Fruit fly (Drosophila melanogaster) whole organism, embryonic: Measurements from ENCODE around the gene Alh.

Experiments used
- ATbp ChIP-seq: fragments of 200-800 bp; sonication (Bioruptor generic); optimal IDR thresholded peaks from 2 replicates; lab custom pipeline; 2017; ENCODE audit warnings: missing biosample characterization, mild to moderate bottlenecking, missing genetic modification characterization, missing genetic modification reagents
- Awh ChIP-seq: fragments of 200-800 bp; sonication (Bioruptor generic); IDR thresholded peaks from 2 replicates; pipeline ENCODE4, ENCODE4 v1.3.6; 2022; ENCODE audit warnings: missing biosample characterization, missing genetic modification characterization
- CG10267 ChIP-seq: fragments of 200-800 bp; sonication (Bioruptor generic); optimal IDR thresholded peaks from 2 replicates; lab custom pipeline; 2018; ENCODE audit warnings: missing biosample characterization, mild to moderate bottlenecking, missing genetic modification characterization, moderate library complexity
- CG12391 ChIP-seq: fragments of 200-800 bp; sonication (Bioruptor generic); optimal IDR thresholded peaks from 3 replicates; lab custom pipeline; 2018; ENCODE audit warnings: missing biosample characterization, mild to moderate bottlenecking, missing genetic modification characterization, moderate library complexity
- CG15514 ChIP-seq: fragments of 200-800 bp; sonication (Bioruptor generic); optimal IDR thresholded peaks from 3 replicates; lab custom pipeline; 2017; ENCODE audit warnings: missing biosample characterization, missing genetic modification characterization, mild to moderate bottlenecking, moderate library complexity, missing genetic modification reagents
- CG15601 ChIP-seq: fragments of 200-800 bp; sonication (Bioruptor generic); optimal IDR thresholded peaks from 3 replicates; lab custom pipeline; 2019; ENCODE audit warnings: missing biosample characterization, mild to moderate bottlenecking, missing genetic modification characterization, moderate library complexity
- CG2875 ChIP-seq: fragments of 200-800 bp; sonication (Bioruptor generic); optimal IDR thresholded peaks from 2 replicates; lab custom pipeline; 2017; ENCODE audit warnings: missing biosample characterization, mild to moderate bottlenecking, missing genetic modification characterization, missing genetic modification reagents
- CG33213 ChIP-seq: fragments of 200-800 bp; sonication (Bioruptor generic); optimal IDR thresholded peaks from 3 replicates; lab custom pipeline; 2016; ENCODE audit warnings: missing biosample characterization, missing genetic modification characterization
- CTCF ChIP-seq: fragments of 200-800 bp; sonication (Bioruptor generic); optimal IDR thresholded peaks from 2 replicates; lab custom pipeline; 2017; ENCODE audit warnings: missing biosample characterization, mild to moderate bottlenecking, missing genetic modification characterization, moderate library complexity
- Chrac-16 ChIP-seq: fragments of 200-800 bp; sonication (Bioruptor generic); optimal IDR thresholded peaks from 3 replicates; lab custom pipeline; 2016; ENCODE audit warnings: missing biosample characterization, missing genetic modification characterization
- Eip74EF ChIP-seq, 2 experiments: fragments of 200-800 bp in 1 of 2; fragments of >200 bp in 1 of 2; sonication (Bioruptor generic) in 1 of 2; optimal IDR thresholded peaks; 2 replicates each; lab custom pipeline; 2017 to 2019; ENCODE audit warnings: missing biosample characterization in 2 of 2, missing genetic modification characterization in 2 of 2, mild to moderate bottlenecking in 1 of 2, moderate library complexity in 1 of 2
- Ets65A ChIP-seq: fragments of 200-800 bp; sonication (Bioruptor generic); peaks from one replicate; lab custom pipeline; 2016; ENCODE audit warnings: missing biosample characterization, missing genetic modification characterization
- HmgD ChIP-seq: fragments of 200-800 bp; sonication (Bioruptor generic); optimal IDR thresholded peaks from 3 replicates; lab custom pipeline; 2016; ENCODE audit warnings: missing biosample characterization, missing genetic modification characterization
- Hmr ChIP-seq: fragments of 200-800 bp; sonication (Bioruptor generic); optimal IDR thresholded peaks from 3 replicates; lab custom pipeline; 2017; ENCODE audit warnings: mild to moderate bottlenecking, missing biosample characterization, missing genetic modification reagents, missing genetic modification characterization
- Hr39 ChIP-seq: fragments of >200 bp; optimal IDR thresholded peaks from 2 replicates; lab custom pipeline; 2017
- Jarid2 ChIP-seq: fragments of 200-800 bp; sonication (Bioruptor generic); optimal IDR thresholded peaks from 3 replicates; lab custom pipeline; 2017; ENCODE audit warnings: mild to moderate bottlenecking, missing biosample characterization, missing genetic modification reagents, missing genetic modification characterization
- MESR4 ChIP-seq: fragments of 200-800 bp; sonication (Bioruptor generic); optimal IDR thresholded peaks from 2 replicates; lab custom pipeline; 2018; ENCODE audit warnings: missing biosample characterization, mild to moderate bottlenecking, missing genetic modification characterization, moderate library complexity
- Med ChIP-seq: fragments of 200-800 bp; sonication (Bioruptor generic); peaks from one replicate; lab custom pipeline; 2016; ENCODE audit warnings: missing biosample characterization, missing genetic modification characterization, mild to moderate bottlenecking, inconsistent platforms, moderate library complexity
- Mrtf ChIP-seq: fragments of 200-800 bp; sonication (Bioruptor generic); IDR thresholded peaks from 3 replicates; pipeline ENCODE4 v1.3.6; 2022; ENCODE audit warnings: missing biosample characterization, missing genetic modification characterization
- Nf-YC ChIP-seq: fragments of 200-800 bp; optimal IDR thresholded peaks from 3 replicates; lab custom pipeline; 2019; ENCODE audit warnings: missing biosample characterization, mild to moderate bottlenecking, missing genetic modification characterization, moderate library complexity
- Optix ChIP-seq: fragments of 200-800 bp; sonication (Bioruptor generic); IDR thresholded peaks from 3 replicates; pipeline ENCODE4 v1.3.6; 2022; ENCODE audit warnings: missing biosample characterization, missing genetic modification characterization
- Sin3A ChIP-seq: fragments of >200 bp; optimal IDR thresholded peaks from 2 replicates; lab custom pipeline; 2018
- Tbp ChIP-seq: fragments of >200 bp; optimal IDR thresholded peaks from 2 replicates; lab custom pipeline; 2018; ENCODE audit warnings: missing biosample characterization, missing genetic modification characterization
- ac ChIP-seq: fragments of 200-800 bp; sonication (Bioruptor generic); optimal IDR thresholded peaks from 3 replicates; lab custom pipeline; 2017; ENCODE audit warnings: missing biosample characterization, mild to moderate bottlenecking, missing genetic modification characterization
- bsh ChIP-seq, 2 experiments: fragments of 200-800 bp; sonication (Bioruptor generic); optimal IDR thresholded peaks; 2 replicates each; lab custom pipeline; 2017 to 2018; ENCODE audit warnings: mild to moderate bottlenecking in 2 of 2, missing biosample characterization in 2 of 2, missing genetic modification characterization in 2 of 2, moderate library complexity in 1 of 2
- cas ChIP-seq: fragments of 200-800 bp; sonication (Bioruptor generic); IDR thresholded peaks from 2 replicates; pipeline ENCODE4 v1.3.6; 2022; ENCODE audit warnings: missing biosample characterization, missing genetic modification characterization
- crol ChIP-seq: fragments of 200-800 bp; sonication (Bioruptor generic); IDR thresholded peaks from 2 replicates; pipeline ENCODE4 v1.3.6; 2022; ENCODE audit warnings: missing biosample characterization, missing genetic modification characterization
- dpn ChIP-seq, 2 experiments: fragments of 200-800 bp; sonication (Bioruptor generic); optimal IDR thresholded peaks; 3 replicates each; lab custom pipeline; 2016; ENCODE audit warnings: missing biosample characterization in 2 of 2, missing genetic modification characterization in 2 of 2
- ewg ChIP-seq: fragments of 200-800 bp; sonication (Bioruptor generic); optimal IDR thresholded peaks from 3 replicates; lab custom pipeline; 2017; ENCODE audit warnings: mild to moderate bottlenecking, missing biosample characterization, missing genetic modification reagents, missing genetic modification characterization
- fd64A ChIP-seq: fragments of 200-800 bp; sonication (Bioruptor generic); optimal IDR thresholded peaks from 3 replicates; lab custom pipeline; 2018; ENCODE audit warnings: missing biosample characterization, mild to moderate bottlenecking, missing genetic modification characterization
- hkb ChIP-seq, 2 experiments: fragments of 200-800 bp in 1 of 2; fragments of >200 bp in 1 of 2; sonication (Bioruptor generic) in 1 of 2; IDR thresholded peaks in 1 of 2; optimal IDR thresholded peaks in 1 of 2; 2 replicates each; pipeline versions ENCODE4 v1.3.6 to Lab custom; 2017 to 2022; ENCODE audit warnings: missing biosample characterization in 1 of 2, missing genetic modification characterization in 1 of 2
- kah ChIP-seq: fragments of 200-800 bp; sonication (Bioruptor generic); optimal IDR thresholded peaks from 2 replicates; lab custom pipeline; 2018; ENCODE audit warnings: missing biosample characterization, mild to moderate bottlenecking, missing genetic modification characterization
- nmo ChIP-seq: fragments of 200-800 bp; sonication (Bioruptor generic); optimal IDR thresholded peaks from 2 replicates; lab custom pipeline; 2018; ENCODE audit warnings: missing biosample characterization, mild to moderate bottlenecking, missing genetic modification characterization, moderate library complexity
- onecut ChIP-seq: fragments of 200-800 bp; sonication (Bioruptor generic); IDR thresholded peaks from 2 replicates; pipeline ENCODE4 v1.3.6; 2022; ENCODE audit warnings: missing biosample characterization, missing genetic modification characterization
- pho ChIP-seq: fragments of 200-800 bp; sonication (Bioruptor generic); optimal IDR thresholded peaks from 2 replicates; lab custom pipeline; 2016; ENCODE audit warnings: missing biosample characterization, missing genetic modification characterization
- phol ChIP-seq: fragments of 200-800 bp; sonication (Bioruptor generic); optimal IDR thresholded peaks from 3 replicates; lab custom pipeline; 2018; ENCODE audit warnings: missing biosample characterization, mild to moderate bottlenecking, missing genetic modification characterization, moderate library complexity
- pita ChIP-seq: fragments of 200-800 bp; sonication (Bioruptor generic); optimal IDR thresholded peaks from 2 replicates; lab custom pipeline; 2017; ENCODE audit warnings: missing biosample characterization, mild to moderate bottlenecking, missing genetic modification characterization
- sd ChIP-seq: fragments of 200-800 bp; sonication (Bioruptor generic); optimal IDR thresholded peaks from 3 replicates; lab custom pipeline; 2018; ENCODE audit warnings: missing biosample characterization, mild to moderate bottlenecking, missing genetic modification characterization, moderate library complexity
- stc ChIP-seq: fragments of 200-800 bp; sonication (Bioruptor generic); IDR thresholded peaks from 2 replicates; pipeline ENCODE4 v1.3.6; 2022; ENCODE audit warnings: missing biosample characterization, missing genetic modification characterization
- sug ChIP-seq: fragments of 200-800 bp; optimal IDR thresholded peaks from 2 replicates; lab custom pipeline; 2019; ENCODE audit warnings: missing biosample characterization, mild to moderate bottlenecking, missing genetic modification characterization, moderate library complexity
- zen ChIP-seq: fragments of 200-800 bp; sonication (Bioruptor generic); optimal IDR thresholded peaks from 3 replicates; lab custom pipeline; 2018; ENCODE audit warnings: missing biosample characterization, mild to moderate bottlenecking, missing genetic modification characterization, moderate library complexity

The Alh gene

DNA sequence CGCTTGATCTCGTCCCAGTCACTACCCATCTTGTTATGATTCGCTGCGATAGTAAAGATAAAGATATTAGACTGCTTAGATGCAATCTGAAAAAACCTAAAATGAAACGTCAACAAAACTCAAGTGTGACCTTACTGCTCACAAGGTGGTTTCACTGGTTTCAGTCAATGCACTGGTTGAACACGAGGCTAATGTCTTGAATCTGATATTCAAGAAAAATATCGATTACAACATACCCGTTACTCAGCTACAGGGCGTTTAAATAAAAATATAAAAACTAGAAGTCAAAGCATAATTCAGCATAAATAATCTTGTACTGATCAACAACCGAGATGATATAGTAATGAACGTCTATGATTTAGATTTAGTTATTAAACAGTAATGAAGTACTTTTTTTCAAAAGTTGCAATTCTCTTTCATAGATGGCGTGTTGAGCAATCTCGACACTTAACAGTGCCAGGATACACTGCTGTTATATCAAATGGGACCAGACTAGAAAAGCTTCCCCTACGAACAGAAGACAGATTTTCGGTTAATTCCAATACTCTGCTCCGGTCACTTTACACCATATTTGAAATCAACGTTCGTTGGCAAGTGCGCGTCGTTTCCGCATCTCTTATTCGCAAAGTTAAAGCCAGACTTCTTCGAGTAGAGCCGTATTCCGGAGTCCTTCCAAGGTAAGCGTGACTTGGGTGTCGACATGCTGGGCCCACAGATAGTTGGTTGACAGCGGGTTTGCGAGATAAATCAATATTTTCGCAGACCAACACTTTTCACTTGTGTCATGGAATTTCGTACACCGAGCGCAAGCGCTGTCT is 49.5 kb downstream of the Alh start, which contains the start of the genes Ufl1 and CG1943 (continued):
- peak; percentile 56 for TF ChIP-seq HmgD (GFP tag; lab: Kevin White, UChicago)
- TF ChIP-seq ac (GFP tag; lab: Kevin White, UChicago) = peak; percentile 38
- TF ChIP-seq Chrac-16 (GFP tag; lab: Kevin White, UChicago) = no peak
- TF ChIP-seq CG10267 (tag; lab: Kevin White, UChicago) = peak; percentile 71
- TF ChIP-seq hkb (optimal IDR thresholded peaks at IDR 0.05; lab: Kevin White, UChicago) = peak; percentile 49
- TF ChIP-seq hkb (GFP tag; IDR thresholded peaks at IDR 0.05; lab: Robert Waterston, UW) = no peak
- TF ChIP-seq Eip74EF (GFP tag; optimal IDR thresholded peaks at IDR 0.05; lab: Kevin White, UChicago) = peak in 1 of 2 experiments; percentile 62
- no peak for TF ChIP-seq CG2875 (GFP tag; lab: Kevin White, UChicago)
- TF ChIP-seq Mrtf (GFP tag; lab: Robert Waterston, UW) = no peak
- peak in 1 of 2 experiments; percentile 12 for TF ChIP-seq dpn (GFP tag; optimal IDR thresholded peaks at IDR 0.05; lab: Kevin White, UChicago)
- TF ChIP-seq ATbp (GFP tag; lab: Kevin White, UChicago) = peak; percentile 2
- TF ChIP-seq pita = peak; percentile 86
- peak; percentile 1 for TF ChIP-seq fd64A (GFP tag; lab: Kevin White, UChicago)
- TF ChIP-seq Med (GFP tag; lab: Kevin White, UChicago) = peak; percentile 61
- TF ChIP-seq Ets65A = no peak
- no peak for TF ChIP-seq Tbp (GFP tag; lab: Kevin White, UChicago)
- peak; percentile 20 for TF ChIP-seq pho (GFP tag; lab: Kevin White, UChicago)
- TF ChIP-seq Sin3A (lab: Kevin White, UChicago) = peak; percentile 88
- peak; percentile 12 for TF ChIP-seq Nf-YC (tag; lab: Kevin White, UChicago)
- peak; percentile 74 for TF ChIP-seq ewg (GFP tag; lab: Kevin White, UChicago)
- TF ChIP-seq Optix = no peak
- peak; percentile 36 for TF ChIP-seq CG33213
- no peak for TF ChIP-seq Awh (GFP tag; lab: Robert Waterston, UW)
- peak; percentile 86 for TF ChIP-seq sd (tag; lab: Kevin White, UChicago)
- TF ChIP-seq nmo (GFP tag; lab: Kevin White, UChicago) = peak; percentile 65
- TF ChIP-seq stc = no peak
- no peak for TF ChIP-seq Hr39 (lab: Kevin White, UChicago)
- TF ChIP-seq CTCF (GFP tag; lab: Kevin White, UChicago) = peak; percentile 96
- peak; percentile 96 for TF ChIP-seq CG15601 (tag; lab: Kevin White, UChicago)
- peak; percentile 25 for TF ChIP-seq CG12391
- peak; percentile 49 for TF ChIP-seq CG15514 (GFP tag; lab: Kevin White, UChicago)
- TF ChIP-seq zen (tag; lab: Kevin White, UChicago) = peak; percentile 8
- TF ChIP-seq Hmr (GFP tag; lab: Kevin White, UChicago) = peak; percentile 72
- TF ChIP-seq kah (GFP tag; lab: Kevin White, UChicago) = peak; percentile 73
- TF ChIP-seq sug (tag; lab: Kevin White, UChicago) = peak; percentile 43
- no peak for TF ChIP-seq crol (GFP tag; lab: Robert Waterston, UW)
- TF ChIP-seq phol = peak; percentile 21
- TF ChIP-seq cas (GFP tag; lab: Robert Waterston, UW) = no peak
- peak; percentile 9 for TF ChIP-seq Jarid2 (GFP tag; lab: Kevin White, UChicago)
- peak; percentile 75 for TF ChIP-seq MESR4
- peak; percentile 90 for TF ChIP-seq onecut (GFP tag; lab: Robert Waterston, UW)
- TF ChIP-seq bsh (GFP tag; optimal IDR thresholded peaks at IDR 0.05; lab: Kevin White, UChicago) = peak in 1 of 2 experiments; percentile 35
